Fruit fly (Drosophila melanogaster) whole organism, adult: ENCODE data around the gene Cdk2.

Experiments
- CG11617 ChIP-seq: fragments of 200-800 bp; sonication (Bioruptor generic); optimal IDR thresholded peaks from 2 replicates; lab custom pipeline; 2017; ENCODE audit warnings: mild to moderate bottlenecking, missing biosample characterization, missing genetic modification reagents, missing genetic modification characterization
- CG12768 ChIP-seq: fragments of 200-800 bp; sonication (Bioruptor generic); optimal IDR thresholded peaks from 2 replicates; lab custom pipeline; 2017; ENCODE audit warnings: missing biosample characterization, missing genetic modification characterization, mild to moderate bottlenecking, moderate library complexity, missing genetic modification reagents
- CG5204 ChIP-seq: fragments of 200-800 bp; sonication (Bioruptor generic); optimal IDR thresholded peaks from 2 replicates; lab custom pipeline; 2016; ENCODE audit warnings: missing biosample characterization, missing genetic modification characterization
- Crg-1 ChIP-seq: fragments of 200-800 bp; sonication (Bioruptor generic); optimal IDR thresholded peaks from 2 replicates; lab custom pipeline; 2016; ENCODE audit warnings: missing biosample characterization, missing genetic modification characterization
- Mnt ChIP-seq: fragments of 200-800 bp; sonication (Bioruptor generic); optimal IDR thresholded peaks from 2 replicates; lab custom pipeline; 2016; ENCODE audit warnings: missing biosample characterization, mild to moderate bottlenecking, missing genetic modification characterization
- bab1 ChIP-seq: fragments of 200-800 bp; sonication (Bioruptor generic); optimal IDR thresholded peaks from 3 replicates; lab custom pipeline; 2019; ENCODE audit warnings: missing biosample characterization, mild to moderate bottlenecking, missing genetic modification characterization, moderate library complexity
- cnc ChIP-seq, 2 experiments: fragments of >200 bp; optimal IDR thresholded peaks; 2 replicates each; lab custom pipeline; 2017
- kay ChIP-seq: fragments of 200-800 bp; sonication (Bioruptor generic); peaks from one replicate; lab custom pipeline; 2016; ENCODE audit warnings: missing biosample characterization, missing genetic modification characterization, borderline replicate concordance
- ovo ChIP-seq: fragments of 200-800 bp; sonication (Bioruptor generic); optimal IDR thresholded peaks from 2 replicates; lab custom pipeline; 2016; ENCODE audit warnings: missing biosample characterization, missing genetic modification characterization
- pad ChIP-seq: fragments of 200-800 bp; sonication (Bioruptor generic); optimal IDR thresholded peaks from 3 replicates; lab custom pipeline; 2017; ENCODE audit warnings: missing biosample characterization, missing genetic modification characterization, mild to moderate bottlenecking, moderate library complexity, missing genetic modification reagents
- tj ChIP-seq: fragments of 200-800 bp; sonication (Bioruptor generic); optimal IDR thresholded peaks from 3 replicates; lab custom pipeline; 2017; ENCODE audit warnings: missing biosample characterization, mild to moderate bottlenecking, missing genetic modification characterization, moderate library complexity
- toe ChIP-seq: fragments of 200-800 bp; sonication (Bioruptor generic); optimal IDR thresholded peaks from 2 replicates; lab custom pipeline; 2016; ENCODE audit warnings: missing biosample characterization, missing genetic modification characterization

dm6 chr3R:20773174-20773573 lies 37.8 kb downstream of the Cdk2 start:
- no peak for TF ChIP-seq tj (GFP tag; lab: Kevin White, UChicago)
- no peak for TF ChIP-seq cnc (optimal IDR thresholded peaks at IDR 0.05; lab: Kevin White, UChicago)
- no peak for TF ChIP-seq ovo (GFP tag; lab: Kevin White, UChicago)
- no peak for TF ChIP-seq CG12768
- no peak for TF ChIP-seq bab1 (GFP tag; lab: Kevin White, UChicago)
- TF ChIP-seq toe (GFP tag; lab: Kevin White, UChicago), result no peak
- TF ChIP-seq Mnt, result no peak
- TF ChIP-seq CG11617 (GFP tag; lab: Kevin White, UChicago), result no peak
- TF ChIP-seq CG5204 (GFP tag; lab: Kevin White, UChicago), result no peak
- no peak for TF ChIP-seq kay
- TF ChIP-seq pad (GFP tag; lab: Kevin White, UChicago), result no peak
- TF ChIP-seq Crg-1 (GFP tag; lab: Kevin White, UChicago), result no peak
